Worm (Caenorhabditis elegans): ENCODE data around the gene sfxn-1.2.

- TF ChIP-seq him-1 (tag; optimal IDR thresholded peaks at IDR 0.05) (no peak), dao-5 (tag; optimal IDR thresholded peaks at IDR 0.05) (no peak)
Observed at ce11 chrII:11156160-11156559, 29.7 kb upstream of the sfxn-1.2 start.

All from whole organism, L4/young adult.